Worm (Caenorhabditis elegans) whole organism, early embryonic: Measurements from ENCODE around the gene ZK792.7.

Experiments used
- F13C5.2 ChIP-seq: sonication (generic microtip); optimal IDR thresholded peaks from 2 replicates; lab custom pipeline; 2017; ENCODE audit warnings: mild to moderate bottlenecking, missing genetic modification characterization, inconsistent platforms, missing compliant biosample characterization
- aly-1 ChIP-seq: sonication (generic microtip); optimal IDR thresholded peaks from 2 replicates; lab custom pipeline; 2016; ENCODE audit warnings: missing genetic modification characterization, missing compliant biosample characterization
- ama-1 ChIP-seq: fragments of 150-350 bp; optimal IDR thresholded peaks from 2 replicates; lab custom pipeline; 2014
- ceh-13 ChIP-seq: fragments of 200-800 bp; sonication (Bioruptor generic); optimal IDR thresholded peaks from 2 replicates; lab custom pipeline; 2018; ENCODE audit warnings: mild to moderate bottlenecking, missing genetic modification characterization, missing compliant biosample characterization
- ceh-36 ChIP-seq: sonication (generic microtip); optimal IDR thresholded peaks from 2 replicates; lab custom pipeline; 2016; ENCODE audit warnings: missing genetic modification characterization, inconsistent platforms, missing compliant biosample characterization
- ets-7 ChIP-seq: sonication (generic microtip); optimal IDR thresholded peaks from 2 replicates; lab custom pipeline; 2016; ENCODE audit warnings: missing genotype, missing genetic modification characterization, missing compliant biosample characterization
- flt-1 ChIP-seq: fragments of 200-800 bp; sonication (Bioruptor generic); IDR thresholded peaks from 2 replicates; pipeline ENCODE4 v1.3.6; 2022; ENCODE audit warnings: missing genetic modification characterization, missing compliant biosample characterization
- hnd-1 ChIP-seq: sonication (generic microtip); optimal IDR thresholded peaks from 2 replicates; lab custom pipeline; 2016; ENCODE audit warnings: missing genetic modification characterization, missing compliant biosample characterization
- scrt-1 ChIP-seq: fragments of 200-800 bp; sonication (Bioruptor generic); IDR thresholded peaks from 2 replicates; pipeline ENCODE4 v1.3.6; 2022; ENCODE audit warnings: missing genetic modification characterization, missing compliant biosample characterization
- sea-1 ChIP-seq: fragments of 200-800 bp; sonication (Bioruptor generic); conservative IDR thresholded peaks from 2 replicates; pipeline ENCODE4 v1.3.6; 2022; ENCODE audit warnings: missing genetic modification characterization, missing compliant biosample characterization
- tbx-37 ChIP-seq: fragments of 200-800 bp; sonication (Bioruptor generic); conservative IDR thresholded peaks from 2 replicates; pipeline ENCODE4 v1.3.6; 2022; ENCODE audit warnings: missing genetic modification reagents, missing genetic modification characterization, missing compliant biosample characterization
- tra-4 ChIP-seq: sonication (generic microtip); optimal IDR thresholded peaks from 2 replicates; lab custom pipeline; 2017; ENCODE audit warnings: missing genetic modification characterization, missing compliant biosample characterization

DNA sequence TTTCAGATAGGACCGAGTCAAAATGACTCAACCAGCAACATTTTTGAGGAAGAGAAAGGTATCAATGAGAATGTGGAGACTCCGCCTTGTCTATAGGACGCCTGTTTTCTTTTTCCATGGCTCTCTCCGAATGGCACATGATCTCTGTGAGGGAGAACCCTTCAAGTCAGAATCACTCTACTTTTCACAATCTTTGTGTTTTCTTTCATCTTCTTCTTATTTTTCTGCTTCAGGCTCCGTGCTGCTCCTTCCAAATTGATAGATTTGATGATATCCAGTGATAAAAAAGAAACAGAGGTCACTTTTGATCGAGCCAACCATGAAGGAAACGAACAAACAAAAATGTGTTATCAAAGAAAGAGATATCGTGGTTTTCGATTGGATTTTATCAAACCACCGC, 45.2 kb upstream of the ZK792.7 start, which contains the start of gene ZK809.8:
- TF ChIP-seq aly-1 (tag; lab: Kevin White, UChicago) = no peak
- TF ChIP-seq ama-1 = no peak
- TF ChIP-seq ceh-36 = no peak
- TF ChIP-seq F13C5.2 (tag; lab: Kevin White, UChicago) = no peak
- TF ChIP-seq tra-4 (tag; lab: Kevin White, UChicago) = no peak
- no peak for TF ChIP-seq hnd-1 (tag; lab: Kevin White, UChicago)
- no peak for TF ChIP-seq ceh-13 (GFP tag; lab: Kevin White, UChicago)
- TF ChIP-seq ets-7 = no peak
- TF ChIP-seq flt-1 = no peak
- no peak for TF ChIP-seq sea-1
- TF ChIP-seq scrt-1 = no peak
- no peak for TF ChIP-seq tbx-37 (GFP tag; lab: Robert Waterston, UW)
